Worm (Caenorhabditis elegans) whole organism, L3 larva: Measurements from ENCODE around the gene srh-16.
A peak's percentile ranks its signal among the peaks of the same experiment; 100 is the strongest.

ENCODE experiments used
- ZK546.5 ChIP-seq: sonication (generic microtip); optimal IDR thresholded peaks from 2 replicates; lab custom pipeline; 2017; ENCODE audit warnings: missing biosample characterization, missing genetic modification characterization
- aly-2 ChIP-seq: fragments of 150-350 bp; optimal IDR thresholded peaks from 2 replicates; lab custom pipeline; 2014; ENCODE audit warnings: missing biosample characterization, missing genetic modification characterization
- ama-1 ChIP-seq: fragments of 150-350 bp; optimal IDR thresholded peaks from 2 replicates; lab custom pipeline; 2018
- ceh-28 ChIP-seq: fragments of 150-350 bp; optimal IDR thresholded peaks from 2 replicates; lab custom pipeline; 2014; ENCODE audit warnings: missing biosample characterization, missing genetic modification reagents, missing genetic modification characterization
- ceh-9 ChIP-seq: sonication (generic microtip); optimal IDR thresholded peaks from 2 replicates; lab custom pipeline; 2018; ENCODE audit warnings: missing biosample characterization, missing genetic modification characterization
- daf-12 ChIP-seq: fragments of 150-350 bp; optimal IDR thresholded peaks from 2 replicates; lab custom pipeline; 2014; ENCODE audit warnings: missing biosample characterization, missing genetic modification reagents, missing genetic modification characterization
- egl-27 ChIP-seq: sonication (generic microtip); optimal IDR thresholded peaks from 4 replicates; lab custom pipeline; 2017; ENCODE audit warnings: missing biosample characterization, missing genetic modification reagents, missing genetic modification characterization
- egl-5 ChIP-seq: fragments of 150-350 bp; optimal IDR thresholded peaks from 2 replicates; lab custom pipeline; 2017; ENCODE audit warnings: missing biosample characterization, missing genetic modification reagents, missing genetic modification characterization, inconsistent platforms
- elt-1 ChIP-seq: fragments of 150-350 bp; optimal IDR thresholded peaks from 2 replicates; lab custom pipeline; 2014; ENCODE audit warnings: missing biosample characterization, missing genetic modification characterization
- elt-2 ChIP-seq: sonication (generic microtip); optimal IDR thresholded peaks from 2 replicates; lab custom pipeline; 2016; ENCODE audit warnings: missing genetic modification reagents, mild to moderate bottlenecking, missing genetic modification characterization, missing compliant biosample characterization
- elt-3 ChIP-seq, 3 experiments: fragments of 150-350 bp in 1 of 3; sonication (generic microtip) in 2 of 3; optimal IDR thresholded peaks; 2 replicates in 2 of 3; 4 replicates in 1 of 3; lab custom pipeline; 2014 to 2017; ENCODE audit warnings: missing biosample characterization in 3 of 3, missing genetic modification characterization in 3 of 3
- eor-1 ChIP-seq, 2 experiments: fragments of 150-350 bp; optimal IDR thresholded peaks; 2 replicates each; lab custom pipeline; 2014 to 2018; ENCODE audit warnings: missing biosample characterization in 2 of 2, missing genetic modification characterization in 2 of 2
- fkh-10 ChIP-seq: sonication (generic microtip); optimal IDR thresholded peaks from 2 replicates; lab custom pipeline; 2017; ENCODE audit warnings: missing biosample characterization, missing genetic modification reagents, missing genetic modification characterization
- fkh-2 ChIP-seq: fragments of 150-350 bp; optimal IDR thresholded peaks from 2 replicates; lab custom pipeline; 2014; ENCODE audit warnings: missing biosample characterization, missing genetic modification reagents, missing genetic modification characterization
- fos-1 ChIP-seq: fragments of 150-350 bp; optimal IDR thresholded peaks from 2 replicates; lab custom pipeline; 2014; ENCODE audit warnings: missing biosample characterization, missing genetic modification characterization
- jun-1 ChIP-seq: fragments of 150-350 bp; optimal IDR thresholded peaks from 2 replicates; lab custom pipeline; 2014; ENCODE audit warnings: missing biosample characterization, missing genetic modification reagents, missing genetic modification characterization
- lin-39 ChIP-seq: fragments of 150-350 bp; optimal IDR thresholded peaks from 2 replicates; lab custom pipeline; 2018; ENCODE audit warnings: missing biosample characterization, missing genetic modification reagents, missing genetic modification characterization
- lsy-12 ChIP-seq: sonication (generic microtip); optimal IDR thresholded peaks from 2 replicates; lab custom pipeline; 2016; ENCODE audit warnings: mild to moderate bottlenecking, missing genetic modification characterization, missing compliant biosample characterization
- mdl-1 ChIP-seq: fragments of 150-350 bp; optimal IDR thresholded peaks from 2 replicates; lab custom pipeline; 2014; ENCODE audit warnings: missing biosample characterization, missing genetic modification characterization
- mml-1 ChIP-seq: fragments of 150-350 bp; sonication (generic microtip); optimal IDR thresholded peaks from 3 replicates; lab custom pipeline; 2014; ENCODE audit warnings: missing biosample characterization, missing genetic modification characterization
- nfya-1 ChIP-seq: sonication (generic microtip); optimal IDR thresholded peaks from 2 replicates; lab custom pipeline; 2017; ENCODE audit warnings: missing genetic modification characterization, mild to moderate bottlenecking, missing compliant biosample characterization, antibody characterized with exemption, moderate library complexity; ENCODE audit not compliant: insufficient read depth
- nhr-12 ChIP-seq: fragments of 150-350 bp; optimal IDR thresholded peaks from 2 replicates; lab custom pipeline; 2014; ENCODE audit warnings: missing biosample characterization, missing genetic modification characterization
- nhr-237 ChIP-seq: fragments of 150-350 bp; optimal IDR thresholded peaks from 2 replicates; lab custom pipeline; 2014; ENCODE audit warnings: missing biosample characterization, missing genetic modification characterization
- nhr-25 ChIP-seq: sonication (generic microtip); optimal IDR thresholded peaks from 2 replicates; lab custom pipeline; 2017; ENCODE audit warnings: missing biosample characterization, missing genetic modification characterization
- nhr-28 ChIP-seq: fragments of 150-350 bp; optimal IDR thresholded peaks from 2 replicates; lab custom pipeline; 2014; ENCODE audit warnings: missing biosample characterization, missing genetic modification characterization
- nhr-43 ChIP-seq: sonication (generic microtip); optimal IDR thresholded peaks from 2 replicates; lab custom pipeline; 2016; ENCODE audit warnings: mild to moderate bottlenecking, missing genetic modification characterization, missing compliant biosample characterization; ENCODE audit not compliant: poor library complexity, severe bottlenecking
- nhr-67 ChIP-seq: fragments of 150-350 bp; optimal IDR thresholded peaks from 2 replicates; lab custom pipeline; 2014; ENCODE audit warnings: missing biosample characterization, missing genetic modification characterization
- nhr-77 ChIP-seq: fragments of 150-350 bp; optimal IDR thresholded peaks from 2 replicates; lab custom pipeline; 2014; ENCODE audit warnings: missing biosample characterization, missing genetic modification characterization
- pha-4 ChIP-seq: fragments of 150-350 bp; optimal IDR thresholded peaks from 2 replicates; lab custom pipeline; 2014; ENCODE audit warnings: missing biosample characterization, missing genetic modification reagents, missing genetic modification characterization
- pqm-1 ChIP-seq: fragments of 150-350 bp; optimal IDR thresholded peaks from 2 replicates; lab custom pipeline; 2017; ENCODE audit warnings: missing biosample characterization, missing genetic modification characterization, inconsistent platforms
- skn-1 ChIP-seq: fragments of 150-350 bp; optimal IDR thresholded peaks from 2 replicates; lab custom pipeline; 2014; ENCODE audit warnings: missing biosample characterization, missing genetic modification characterization
- snpc-4 ChIP-seq: fragments of 150-350 bp; optimal IDR thresholded peaks from 2 replicates; lab custom pipeline; 2014; ENCODE audit warnings: missing biosample characterization, missing genetic modification characterization
- unc-62 ChIP-seq: fragments of 150-350 bp; sonication (generic microtip); optimal IDR thresholded peaks from 4 replicates; lab custom pipeline; 2014; ENCODE audit warnings: missing biosample characterization, missing genetic modification reagents, missing genetic modification characterization
- zag-1 ChIP-seq: fragments of 150-350 bp; optimal IDR thresholded peaks from 2 replicates; lab custom pipeline; 2014; ENCODE audit warnings: missing biosample characterization, missing genetic modification characterization
- ztf-11 ChIP-seq: fragments of 150-350 bp; optimal IDR thresholded peaks from 2 replicates; lab custom pipeline; 2014; ENCODE audit warnings: missing biosample characterization, missing genetic modification characterization
- ztf-4 ChIP-seq: fragments of 150-350 bp; optimal IDR thresholded peaks from 2 replicates; lab custom pipeline; 2014; ENCODE audit warnings: missing biosample characterization, missing genetic modification characterization

srh-16 gene

ce11 chrV:12276946-12277345, 14.7 kb upstream of the srh-16 start, which contains the start of gene bnc-1:
Gene bnc-1 (minus strand): TSS chrV:12277046.
- TF ChIP-seq aly-2 (tag; lab: Kevin White, UChicago) (no peak), ztf-4 (tag; lab: Kevin White, UChicago) (no peak), nhr-25 (tag; lab: Kevin White, UChicago) (no peak), ZK546.5 (tag; lab: Kevin White, UChicago) (no peak), pha-4 (tag; lab: Kevin White, UChicago) (no peak), mdl-1 (tag; lab: Kevin White, UChicago) (no peak), daf-12 (tag; lab: Kevin White, UChicago) (no peak), jun-1 (no peak), fkh-2 (tag; lab: Kevin White, UChicago) (no peak), elt-1 (no peak)

ce11 chrV:12281508-12281907, 10.2 kb upstream of the srh-16 start:
- no peak for TF ChIP-seq ztf-11 (tag; lab: Kevin White, UChicago)
- no peak for TF ChIP-seq egl-27 (tag; lab: Kevin White, UChicago)
- TF ChIP-seq nhr-28 (tag; lab: Kevin White, UChicago), result no peak
- TF ChIP-seq nhr-12 (tag; lab: Kevin White, UChicago), result no peak
- TF ChIP-seq lin-39, result no peak
- no peak for TF ChIP-seq ama-1
- TF ChIP-seq aly-2 (tag; lab: Kevin White, UChicago), result no peak
- TF ChIP-seq elt-2 (tag; lab: Kevin White, UChicago), result no peak
- TF ChIP-seq egl-5, result no peak
- no peak for TF ChIP-seq ceh-28 (tag; lab: Kevin White, UChicago)
- TF ChIP-seq unc-62 (GFP tag; lab: Kevin White, UChicago), result no peak
- no peak for TF ChIP-seq nhr-67 (tag; lab: Kevin White, UChicago)
- no peak for TF ChIP-seq eor-1 (tag; optimal IDR thresholded peaks at IDR 0.05; lab: Kevin White, UChicago)
- TF ChIP-seq fos-1 (tag; lab: Kevin White, UChicago), result no peak
- TF ChIP-seq nhr-25 (tag; lab: Kevin White, UChicago), result no peak

ce11 chrV:12283187-12283586, 8.5 kb upstream of the srh-16 start, which contains the start of gene F55C5.10:
Gene F55C5.10 (plus strand): TSS chrV:12283487.
- TF ChIP-seq pqm-1 (tag; lab: Kevin White, UChicago) (no peak), ama-1 (no peak)

DNA sequence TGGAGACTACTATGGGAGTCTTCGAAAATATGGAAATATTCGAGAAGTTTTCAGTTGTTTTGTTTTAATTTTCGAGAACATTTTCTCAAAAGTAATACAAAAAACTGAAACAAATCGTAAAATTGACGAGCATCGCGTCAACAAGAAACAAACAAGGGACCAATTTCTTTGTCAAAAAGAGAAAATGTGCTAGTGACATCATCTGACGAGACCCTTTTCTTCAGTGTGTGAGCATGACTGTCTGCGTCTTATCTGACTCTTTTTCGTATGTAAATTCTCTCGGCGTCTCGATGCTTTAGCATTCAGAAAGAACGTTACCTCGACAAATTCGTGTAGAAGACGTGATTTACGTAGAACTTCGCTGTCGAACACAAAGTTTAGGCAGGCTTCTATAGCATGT, 4.0 kb upstream of the srh-16 start:
- TF ChIP-seq nhr-43 (tag; lab: Kevin White, UChicago), result no peak
- TF ChIP-seq fkh-2 (tag; lab: Kevin White, UChicago), result no peak
- TF ChIP-seq elt-3 (tag; optimal IDR thresholded peaks at IDR 0.05; lab: Kevin White, UChicago), result no peak
- TF ChIP-seq skn-1 (tag; lab: Kevin White, UChicago), result no peak
- TF ChIP-seq nfya-1, result peak; percentile 25
- no peak for TF ChIP-seq elt-1
- no peak for TF ChIP-seq nhr-77 (tag; lab: Kevin White, UChicago)
- no peak for TF ChIP-seq ZK546.5 (tag; lab: Kevin White, UChicago)
- no peak for TF ChIP-seq ceh-28 (tag; lab: Kevin White, UChicago)
- TF ChIP-seq nhr-237 (tag; lab: Kevin White, UChicago), result no peak
- no peak for TF ChIP-seq aly-2 (tag; lab: Kevin White, UChicago)
- no peak for TF ChIP-seq ztf-4 (tag; lab: Kevin White, UChicago)
- TF ChIP-seq eor-1 (tag; optimal IDR thresholded peaks at IDR 0.05; lab: Kevin White, UChicago), result no peak
- TF ChIP-seq ceh-9 (tag; lab: Kevin White, UChicago), result no peak
- TF ChIP-seq pha-4 (tag; lab: Kevin White, UChicago), result no peak
- TF ChIP-seq lsy-12 (tag; lab: Kevin White, UChicago), result no peak
- TF ChIP-seq zag-1, result no peak
- peak; percentile 42 for TF ChIP-seq lin-39
- no peak for TF ChIP-seq snpc-4
- no peak for TF ChIP-seq pqm-1 (tag; lab: Kevin White, UChicago)
- no peak for TF ChIP-seq elt-2 (tag; lab: Kevin White, UChicago)
- TF ChIP-seq ama-1, result no peak
- no peak for TF ChIP-seq mml-1 (tag; lab: Kevin White, UChicago)
- no peak for TF ChIP-seq nhr-67 (tag; lab: Kevin White, UChicago)
- TF ChIP-seq fkh-10 (GFP tag; lab: Kevin White, UChicago), result peak; percentile 40
